Fruit fly (Drosophila melanogaster): ENCODE measurements around the gene IKKepsilon.

The IKKepsilon gene

DNA sequence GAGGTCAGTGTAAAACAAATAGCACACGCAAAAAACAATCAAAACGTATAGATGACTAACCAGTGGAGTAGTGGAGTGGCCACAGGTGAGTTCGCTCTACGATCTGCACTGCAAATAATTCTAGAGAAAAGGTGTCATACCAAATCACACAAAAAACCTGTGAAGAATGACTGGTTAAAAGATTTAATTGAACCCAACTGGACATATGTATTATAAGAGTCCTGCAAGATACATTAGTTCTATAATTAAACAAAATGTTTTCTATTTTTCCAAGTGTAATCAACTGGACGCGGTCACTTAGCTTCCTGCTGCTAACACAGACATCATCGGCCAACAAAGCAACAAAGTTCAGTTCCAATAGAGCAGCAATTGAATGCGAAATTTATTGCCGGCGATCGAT is 48.2 kb downstream of the IKKepsilon start:
- no peak for TF ChIP-seq Snoo (tag; optimal IDR thresholded peaks at IDR 0.05)
- TF ChIP-seq CG32121 (GFP tag; IDR thresholded peaks at IDR 0.05): peak; percentile 36; the same call in 1 of the 2 replicates
- TF ChIP-seq Ets98B (GFP tag; IDR thresholded peaks at IDR 0.05): 0 out of 2 replicates have a peak, but pooled peaks have one; percentile 16
- TF ChIP-seq rn (GFP tag; IDR thresholded peaks at IDR 0.05): no peak
- no peak for TF ChIP-seq CG10348 (GFP tag; IDR thresholded peaks at IDR 0.05)
- no peak for TF ChIP-seq CG8301 (tag; optimal IDR thresholded peaks at IDR 0.05)
- no peak for TF ChIP-seq gl (tag; optimal IDR thresholded peaks at IDR 0.05)
- no peak for TF ChIP-seq CG13204 (GFP tag; optimal IDR thresholded peaks at IDR 0.05)
- TF ChIP-seq CG4496 (GFP tag; IDR thresholded peaks at IDR 0.05): no peak; the same call in 1 of the 3 replicates
- TF ChIP-seq EcR (GFP tag; optimal IDR thresholded peaks at IDR 0.05): no peak

dm6 chr2L:20726451-20726850 is 50.6 kb downstream of the IKKepsilon start, which contains the start of gene CG9316:
Gene CG9316 (minus strand): TSS chr2L:20726551.
- TF ChIP-seq Snoo (tag; optimal IDR thresholded peaks at IDR 0.05): no peak
